Worm (Caenorhabditis elegans) whole organism, L3 larva: ENCODE data around the gene oxi-1.

ENCODE experiments used
- R02D3.7 ChIP-seq: fragments of 150-350 bp; optimal IDR thresholded peaks from 2 replicates; lab custom pipeline; 2014; ENCODE audit warnings: missing biosample characterization, missing genetic modification characterization
- ZK546.5 ChIP-seq: sonication (generic microtip); optimal IDR thresholded peaks from 2 replicates; lab custom pipeline; 2017; ENCODE audit warnings: missing biosample characterization, missing genetic modification characterization
- aly-2 ChIP-seq: fragments of 150-350 bp; optimal IDR thresholded peaks from 2 replicates; lab custom pipeline; 2014; ENCODE audit warnings: missing biosample characterization, missing genetic modification characterization
- ama-1 ChIP-seq: fragments of 150-350 bp; optimal IDR thresholded peaks from 2 replicates; lab custom pipeline; 2018
- ceh-16 ChIP-seq: sonication (generic microtip); optimal IDR thresholded peaks from 2 replicates; lab custom pipeline; 2017; ENCODE audit warnings: missing biosample characterization, missing genetic modification characterization
- ceh-28 ChIP-seq: fragments of 150-350 bp; optimal IDR thresholded peaks from 2 replicates; lab custom pipeline; 2014; ENCODE audit warnings: missing biosample characterization, missing genetic modification reagents, missing genetic modification characterization
- ceh-82 ChIP-seq: fragments of 150-350 bp; optimal IDR thresholded peaks from 2 replicates; lab custom pipeline; 2014; ENCODE audit warnings: missing biosample characterization, missing genetic modification characterization
- ceh-9 ChIP-seq: sonication (generic microtip); optimal IDR thresholded peaks from 2 replicates; lab custom pipeline; 2018; ENCODE audit warnings: missing biosample characterization, missing genetic modification characterization
- daf-12 ChIP-seq: fragments of 150-350 bp; optimal IDR thresholded peaks from 2 replicates; lab custom pipeline; 2014; ENCODE audit warnings: missing biosample characterization, missing genetic modification reagents, missing genetic modification characterization
- egl-5 ChIP-seq: fragments of 150-350 bp; optimal IDR thresholded peaks from 2 replicates; lab custom pipeline; 2017; ENCODE audit warnings: missing biosample characterization, missing genetic modification reagents, missing genetic modification characterization, inconsistent platforms
- elt-2 ChIP-seq: sonication (generic microtip); optimal IDR thresholded peaks from 2 replicates; lab custom pipeline; 2016; ENCODE audit warnings: missing genetic modification reagents, mild to moderate bottlenecking, missing genetic modification characterization, missing compliant biosample characterization
- eor-1 ChIP-seq, 2 experiments: fragments of 150-350 bp; optimal IDR thresholded peaks; 2 replicates each; lab custom pipeline; 2014 to 2018; ENCODE audit warnings: missing biosample characterization in 2 of 2, missing genetic modification characterization in 2 of 2
- fkh-10 ChIP-seq: sonication (generic microtip); optimal IDR thresholded peaks from 2 replicates; lab custom pipeline; 2017; ENCODE audit warnings: missing biosample characterization, missing genetic modification reagents, missing genetic modification characterization
- fkh-2 ChIP-seq: fragments of 150-350 bp; optimal IDR thresholded peaks from 2 replicates; lab custom pipeline; 2014; ENCODE audit warnings: missing biosample characterization, missing genetic modification reagents, missing genetic modification characterization
- fos-1 ChIP-seq: fragments of 150-350 bp; optimal IDR thresholded peaks from 2 replicates; lab custom pipeline; 2014; ENCODE audit warnings: missing biosample characterization, missing genetic modification characterization
- hmg-11 ChIP-seq: sonication (generic microtip); optimal IDR thresholded peaks from 2 replicates; lab custom pipeline; 2016; ENCODE audit warnings: missing genetic modification characterization, missing compliant biosample characterization
- jun-1 ChIP-seq: fragments of 150-350 bp; optimal IDR thresholded peaks from 2 replicates; lab custom pipeline; 2014; ENCODE audit warnings: missing biosample characterization, missing genetic modification reagents, missing genetic modification characterization
- lin-15B ChIP-seq: fragments of 150-350 bp; optimal IDR thresholded peaks from 2 replicates; lab custom pipeline; 2014; ENCODE audit warnings: missing biosample characterization, missing genetic modification characterization
- lin-39 ChIP-seq: fragments of 150-350 bp; optimal IDR thresholded peaks from 2 replicates; lab custom pipeline; 2018; ENCODE audit warnings: missing biosample characterization, missing genetic modification reagents, missing genetic modification characterization
- mml-1 ChIP-seq: fragments of 150-350 bp; sonication (generic microtip); optimal IDR thresholded peaks from 3 replicates; lab custom pipeline; 2014; ENCODE audit warnings: missing biosample characterization, missing genetic modification characterization
- nfya-1 ChIP-seq: sonication (generic microtip); optimal IDR thresholded peaks from 2 replicates; lab custom pipeline; 2017; ENCODE audit warnings: missing genetic modification characterization, mild to moderate bottlenecking, missing compliant biosample characterization, antibody characterized with exemption, moderate library complexity; ENCODE audit not compliant: insufficient read depth
- nhr-11 ChIP-seq: fragments of 150-350 bp; optimal IDR thresholded peaks from 2 replicates; lab custom pipeline; 2014; ENCODE audit warnings: missing biosample characterization, missing genetic modification characterization
- nhr-12 ChIP-seq: fragments of 150-350 bp; optimal IDR thresholded peaks from 2 replicates; lab custom pipeline; 2014; ENCODE audit warnings: missing biosample characterization, missing genetic modification characterization
- nhr-23 ChIP-seq: fragments of 150-350 bp; optimal IDR thresholded peaks from 2 replicates; lab custom pipeline; 2014; ENCODE audit warnings: missing biosample characterization, missing genetic modification reagents, missing genetic modification characterization
- nhr-237 ChIP-seq: fragments of 150-350 bp; optimal IDR thresholded peaks from 2 replicates; lab custom pipeline; 2014; ENCODE audit warnings: missing biosample characterization, missing genetic modification characterization
- nhr-25 ChIP-seq: sonication (generic microtip); optimal IDR thresholded peaks from 2 replicates; lab custom pipeline; 2017; ENCODE audit warnings: missing biosample characterization, missing genetic modification characterization
- nhr-28 ChIP-seq: fragments of 150-350 bp; optimal IDR thresholded peaks from 2 replicates; lab custom pipeline; 2014; ENCODE audit warnings: missing biosample characterization, missing genetic modification characterization
- nhr-43 ChIP-seq: sonication (generic microtip); optimal IDR thresholded peaks from 2 replicates; lab custom pipeline; 2016; ENCODE audit warnings: mild to moderate bottlenecking, missing genetic modification characterization, missing compliant biosample characterization; ENCODE audit not compliant: poor library complexity, severe bottlenecking
- nhr-77 ChIP-seq: fragments of 150-350 bp; optimal IDR thresholded peaks from 2 replicates; lab custom pipeline; 2014; ENCODE audit warnings: missing biosample characterization, missing genetic modification characterization
- pha-4 ChIP-seq: fragments of 150-350 bp; optimal IDR thresholded peaks from 2 replicates; lab custom pipeline; 2014; ENCODE audit warnings: missing biosample characterization, missing genetic modification reagents, missing genetic modification characterization
- sea-2 ChIP-seq: fragments of 150-350 bp; sonication (generic microtip); optimal IDR thresholded peaks from 4 replicates; lab custom pipeline; 2014; ENCODE audit warnings: missing biosample characterization, missing genetic modification reagents, missing genetic modification characterization
- skn-1 ChIP-seq: fragments of 150-350 bp; optimal IDR thresholded peaks from 2 replicates; lab custom pipeline; 2014; ENCODE audit warnings: missing biosample characterization, missing genetic modification characterization
- snpc-4 ChIP-seq: fragments of 150-350 bp; optimal IDR thresholded peaks from 2 replicates; lab custom pipeline; 2014; ENCODE audit warnings: missing biosample characterization, missing genetic modification characterization
- tbx-2 ChIP-seq: sonication (generic microtip); optimal IDR thresholded peaks from 2 replicates; lab custom pipeline; 2016; ENCODE audit warnings: mild to moderate bottlenecking, missing genetic modification characterization, missing compliant biosample characterization
- unc-39 ChIP-seq: sonication (generic microtip); optimal IDR thresholded peaks from 4 replicates; lab custom pipeline; 2017; ENCODE audit warnings: missing biosample characterization, missing genetic modification characterization
- zag-1 ChIP-seq: fragments of 150-350 bp; optimal IDR thresholded peaks from 2 replicates; lab custom pipeline; 2014; ENCODE audit warnings: missing biosample characterization, missing genetic modification characterization
- ztf-11 ChIP-seq: fragments of 150-350 bp; optimal IDR thresholded peaks from 2 replicates; lab custom pipeline; 2014; ENCODE audit warnings: missing biosample characterization, missing genetic modification characterization
- ztf-4 ChIP-seq: fragments of 150-350 bp; optimal IDR thresholded peaks from 2 replicates; lab custom pipeline; 2014; ENCODE audit warnings: missing biosample characterization, missing genetic modification characterization

Gene oxi-1

ce11 chrIII:10855398-10855880 lies 2.6 kb upstream of the oxi-1 start, which contains the start of gene Y39A1C.1:
Gene Y39A1C.1, plus strand, starts transcription at chrIII:10855448.
- TF ChIP-seq nfya-1 (tag; lab: Kevin White, UChicago) (peak; percentile 54), lin-15B (tag; lab: Kevin White, UChicago) (peak; percentile 24), fos-1 (tag; lab: Kevin White, UChicago) (no peak), lin-39 (tag; lab: Kevin White, UChicago) (peak; percentile 60), hmg-11 (tag; lab: Kevin White, UChicago) (peak; percentile 67)
- TF ChIP-seq, all 47 proteins: peak for 4

DNA sequence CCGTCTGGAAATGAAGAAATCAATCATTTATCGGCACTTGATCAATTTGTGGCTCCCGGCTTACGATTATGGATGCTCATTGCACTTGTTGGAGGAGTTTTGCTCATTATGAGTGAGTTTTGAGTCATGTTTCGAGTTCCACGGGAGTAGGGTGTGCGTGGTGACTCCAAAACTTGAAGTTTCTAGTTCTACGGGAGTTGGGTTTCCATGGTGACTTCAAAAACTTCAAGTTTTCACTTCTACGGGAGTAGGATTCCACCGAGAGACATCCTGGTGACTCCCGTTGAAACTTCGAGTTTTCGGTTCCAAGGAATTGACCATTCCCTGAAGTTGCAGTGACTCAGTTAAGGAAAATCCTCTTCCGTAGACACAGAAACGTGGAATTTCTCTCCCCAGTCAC lies 1.3 kb upstream of the oxi-1 start:
- peak; percentile 55 for TF ChIP-seq nhr-43 (tag; lab: Kevin White, UChicago)
- TF ChIP-seq jun-1, result no peak

DNA sequence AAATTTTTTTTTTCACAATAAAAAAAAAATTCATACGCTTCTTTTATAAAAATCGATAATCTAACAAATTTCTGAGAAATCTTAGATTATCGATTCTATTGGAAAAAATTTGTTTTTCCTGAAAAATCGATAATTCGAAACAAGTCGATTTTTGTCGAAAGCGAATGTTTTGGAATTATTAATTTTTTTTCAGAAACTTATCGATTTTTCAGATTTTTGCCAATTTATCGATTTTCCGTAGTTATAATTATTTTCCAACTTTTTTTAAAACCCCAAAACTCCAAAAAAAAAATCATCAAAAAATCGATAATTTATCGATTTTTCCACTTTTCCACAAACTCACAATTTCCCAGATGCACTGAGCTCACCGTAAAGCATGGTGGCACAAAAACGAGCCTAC lies 3.3 kb downstream of the oxi-1 start:
- TF ChIP-seq nhr-43 (tag; lab: Kevin White, UChicago) (no peak), ceh-28 (tag; lab: Kevin White, UChicago) (peak; percentile 96)
- TF ChIP-seq, all 47 proteins: peak for 1

DNA sequence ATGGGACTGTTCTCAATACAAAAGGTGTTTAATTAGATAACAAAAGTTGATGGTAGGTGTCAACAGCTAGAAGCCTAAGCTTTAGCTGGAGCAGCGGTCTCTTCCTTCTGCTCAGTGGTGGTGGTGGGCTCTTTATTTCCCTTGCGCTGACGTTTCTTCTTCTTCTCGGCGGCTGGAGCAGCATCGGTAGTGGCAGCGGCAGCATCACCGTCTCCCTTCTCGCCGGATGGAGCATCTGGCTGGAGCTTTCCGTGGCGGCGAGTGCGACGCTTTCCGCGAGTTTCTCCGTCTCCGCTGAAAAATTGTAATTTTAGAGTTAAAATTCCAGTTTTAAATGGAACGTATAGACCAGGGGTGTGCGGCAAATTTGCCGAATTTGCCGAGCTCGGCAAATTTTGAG lies 9.0 kb downstream of the oxi-1 start:
- no peak for TF ChIP-seq egl-5 (tag; lab: Kevin White, UChicago)
- no peak for TF ChIP-seq nfya-1 (tag; lab: Kevin White, UChicago)
- TF ChIP-seq skn-1 (tag; lab: Kevin White, UChicago), result no peak
- no peak for TF ChIP-seq hmg-11 (tag; lab: Kevin White, UChicago)
- TF ChIP-seq mml-1 (tag; lab: Kevin White, UChicago), result no peak
- no peak for TF ChIP-seq R02D3.7
- TF ChIP-seq fos-1 (tag; lab: Kevin White, UChicago), result no peak
- TF ChIP-seq ZK546.5, result no peak

ce11 chrIII:10868653-10869392 lies 10.7 kb downstream of the oxi-1 start, which contains the start of the genes cey-4 and vps-50:
Gene cey-4, minus strand, starts transcription at chrIII:10868703.
Gene vps-50, plus strand, starts transcription at chrIII:10869193.
- TF ChIP-seq snpc-4 (tag; lab: Kevin White, UChicago) (no peak), nhr-77 (tag; lab: Kevin White, UChicago) (no peak), ceh-28 (tag; lab: Kevin White, UChicago) (peak; percentile 44), egl-5 (tag; lab: Kevin White, UChicago) (peak; percentile 13), pha-4 (tag; lab: Kevin White, UChicago) (peak; percentile 27), ceh-9 (tag; lab: Kevin White, UChicago) (no peak), ztf-4 (tag; lab: Kevin White, UChicago) (no peak), nhr-12 (tag; lab: Kevin White, UChicago) (no peak), sea-2 (no peak), lin-15B (tag; lab: Kevin White, UChicago) (peak; percentile 48), fkh-10 (no peak), nhr-11 (tag; lab: Kevin White, UChicago) (no peak), elt-2 (no peak), skn-1 (tag; lab: Kevin White, UChicago) (no peak), eor-1 (tag; optimal IDR thresholded peaks at IDR 0.05; lab: Kevin White, UChicago) (no peak), zag-1 (no peak), ama-1 (lab: Kevin White, UChicago) (no peak), nhr-43 (tag; lab: Kevin White, UChicago) (no peak), daf-12 (tag; lab: Kevin White, UChicago) (no peak), ceh-16 (tag; lab: Kevin White, UChicago) (no peak), jun-1 (no peak), tbx-2 (tag; lab: Kevin White, UChicago) (no peak), nhr-237 (tag; lab: Kevin White, UChicago) (no peak), nfya-1 (tag; lab: Kevin White, UChicago) (no peak), fos-1 (tag; lab: Kevin White, UChicago) (no peak), hmg-11 (tag; lab: Kevin White, UChicago) (peak; percentile 59), lin-39 (tag; lab: Kevin White, UChicago) (peak; percentile 53), aly-2 (no peak), nhr-23 (tag; lab: Kevin White, UChicago) (no peak), ZK546.5 (no peak), fkh-2 (tag; lab: Kevin White, UChicago) (no peak), R02D3.7 (no peak), ztf-11 (tag; lab: Kevin White, UChicago) (no peak), nhr-28 (no peak), nhr-25 (tag; lab: Kevin White, UChicago) (no peak), ceh-82 (tag; lab: Kevin White, UChicago) (no peak), unc-39 (no peak)
